Worm (Caenorhabditis elegans) whole organism, young adult: ENCODE measurements around the gene Y44F5A.1.

Experiments used
- C17E4.6 ChIP-seq: fragments of 200-800 bp; sonication (Bioruptor generic); IDR thresholded peaks from 2 replicates; pipeline ENCODE4 v1.3.6; 2022; ENCODE audit warnings: missing genetic modification reagents, missing genetic modification characterization, missing compliant biosample characterization
- D2030.7 ChIP-seq: fragments of 200-800 bp; sonication (Bioruptor generic); IDR thresholded peaks from 2 replicates; pipeline ENCODE4 v1.3.6; 2022; ENCODE audit warnings: missing genetic modification reagents, missing genetic modification characterization, missing compliant biosample characterization
- F55B11.4 ChIP-seq: sonication (generic microtip); optimal IDR thresholded peaks from 2 replicates; lab custom pipeline; 2016; ENCODE audit warnings: missing compliant biosample characterization, missing genetic modification characterization, borderline replicate concordance; ENCODE audit not compliant: insufficient read depth
- T07F8.4 ChIP-seq: sonication (generic microtip); optimal IDR thresholded peaks from 2 replicates; lab custom pipeline; 2016; ENCODE audit warnings: mild to moderate bottlenecking, missing genetic modification characterization, moderate library complexity, missing compliant biosample characterization
- ama-1 ChIP-seq, 3 experiments: fragments of 150-350 bp in 1 of 3; sonication (generic microtip) in 2 of 3; optimal IDR thresholded peaks; 2 replicates each; lab custom pipeline; 2014 to 2018; ENCODE audit warnings: missing biosample characterization in 2 of 3, missing genetic modification characterization in 2 of 3, missing genetic modification reagents in 2 of 3
- aptf-2 ChIP-seq: fragments of 200-800 bp; sonication (Bioruptor generic); conservative IDR thresholded peaks from 2 replicates; pipeline ENCODE4 v1.3.6; 2022; ENCODE audit warnings: missing genetic modification reagents, missing genetic modification characterization, missing compliant biosample characterization
- athp-1 ChIP-seq: sonication (generic microtip); optimal IDR thresholded peaks from 2 replicates; lab custom pipeline; 2017; ENCODE audit warnings: mild to moderate bottlenecking, missing genetic modification characterization, missing compliant biosample characterization
- attf-3 ChIP-seq: fragments of 200-800 bp; sonication (Bioruptor generic); conservative IDR thresholded peaks from 2 replicates; pipeline ENCODE4 v1.3.6; 2022; ENCODE audit warnings: missing genetic modification reagents, missing genetic modification characterization, missing compliant biosample characterization
- ccch-3 ChIP-seq: fragments of 200-800 bp; sonication (Bioruptor generic); optimal IDR thresholded peaks from 2 replicates; lab custom pipeline; 2018; ENCODE audit warnings: mild to moderate bottlenecking, missing genetic modification characterization, missing compliant biosample characterization
- cebp-1 ChIP-seq, 2 experiments: fragments of 200-800 bp in 1 of 2; sonication (Bioruptor generic) in 1 of 2; sonication (generic microtip) in 1 of 2; IDR thresholded peaks in 1 of 2; optimal IDR thresholded peaks in 1 of 2; 2 replicates each; pipeline versions ENCODE4 v1.3.6 to Lab custom; 2017 to 2022; ENCODE audit warnings: missing compliant biosample characterization in 2 of 2, missing genetic modification characterization in 2 of 2, mild to moderate bottlenecking in 1 of 2, missing genetic modification reagents in 1 of 2, moderate library complexity in 1 of 2
- dox-1 ChIP-seq: fragments of 200-800 bp; sonication (Bioruptor generic); IDR thresholded peaks from 2 replicates; pipeline ENCODE4 v1.3.6; 2022; ENCODE audit warnings: missing genetic modification reagents, missing genetic modification characterization, missing compliant biosample characterization
- efl-1 ChIP-seq: fragments of 150-350 bp; optimal IDR thresholded peaks from 2 replicates; lab custom pipeline; 2014; ENCODE audit warnings: missing biosample characterization, missing genetic modification reagents, missing genetic modification characterization
- egl-44 ChIP-seq: fragments of 200-800 bp; sonication (Bioruptor generic); IDR thresholded peaks from 2 replicates; pipeline ENCODE4 v1.3.6; 2022; ENCODE audit warnings: missing genetic modification reagents, missing genetic modification characterization, missing compliant biosample characterization
- ekl-4 ChIP-seq: fragments of 200-800 bp; sonication (Bioruptor generic); IDR thresholded peaks from 2 replicates; pipeline ENCODE4 v1.3.6; 2022; ENCODE audit warnings: missing genetic modification reagents, missing genetic modification characterization, missing compliant biosample characterization
- him-1 ChIP-seq: sonication (generic microtip); optimal IDR thresholded peaks from 2 replicates; lab custom pipeline; 2016; ENCODE audit warnings: missing genotype, missing genetic modification reagents, missing genetic modification characterization, missing compliant biosample characterization
- hlh-12 ChIP-seq: sonication (generic microtip); optimal IDR thresholded peaks from 2 replicates; lab custom pipeline; 2016; ENCODE audit warnings: missing genetic modification characterization, missing compliant biosample characterization
- hmg-1.2 ChIP-seq: fragments of 200-800 bp; sonication (Bioruptor generic); IDR thresholded peaks from 2 replicates; pipeline ENCODE4 v1.3.6; 2022; ENCODE audit warnings: missing genetic modification reagents, missing genetic modification characterization, missing compliant biosample characterization
- hmg-20 ChIP-seq: fragments of 200-800 bp; sonication (Bioruptor generic); IDR thresholded peaks from 2 replicates; pipeline ENCODE4 v1.3.6; 2022; ENCODE audit warnings: missing genetic modification reagents, missing genetic modification characterization, missing compliant biosample characterization
- let-607 ChIP-seq, 2 experiments: fragments of 200-800 bp in 1 of 2; sonication (Bioruptor generic) in 1 of 2; sonication (generic microtip) in 1 of 2; optimal IDR thresholded peaks; 2 replicates each; lab custom pipeline; 2016 to 2018; ENCODE audit warnings: mild to moderate bottlenecking in 2 of 2, missing compliant biosample characterization in 2 of 2, missing genetic modification characterization in 2 of 2, moderate library complexity in 2 of 2, missing genotype in 1 of 2
- lir-1 ChIP-seq: fragments of 200-800 bp; sonication (Bioruptor generic); conservative IDR thresholded peaks from 2 replicates; pipeline ENCODE4 v1.3.6; 2022; ENCODE audit warnings: missing genetic modification reagents, missing genetic modification characterization, missing compliant biosample characterization
- madf-10 ChIP-seq: sonication (generic microtip); optimal IDR thresholded peaks from 2 replicates; lab custom pipeline; 2016; ENCODE audit warnings: mild to moderate bottlenecking, missing genetic modification characterization, missing compliant biosample characterization
- madf-6 ChIP-seq: fragments of 200-800 bp; sonication (Bioruptor generic); IDR thresholded peaks from 2 replicates; pipeline ENCODE4 v1.3.6; 2022; ENCODE audit warnings: missing genetic modification reagents, missing genetic modification characterization, missing compliant biosample characterization
- madf-8 ChIP-seq: fragments of 200-800 bp; sonication (Bioruptor generic); conservative IDR thresholded peaks from 2 replicates; pipeline ENCODE4 v1.3.6; 2022; ENCODE audit warnings: missing genetic modification reagents, missing genetic modification characterization, missing compliant biosample characterization
- mcd-1 ChIP-seq: fragments of 200-800 bp; sonication (Bioruptor generic); IDR thresholded peaks from 2 replicates; pipeline ENCODE4 v1.3.6; 2022; ENCODE audit warnings: missing genetic modification reagents, missing genetic modification characterization, missing compliant biosample characterization
- mel-28 ChIP-seq: sonication (generic microtip); optimal IDR thresholded peaks from 2 replicates; lab custom pipeline; 2016; ENCODE audit warnings: borderline replicate concordance, mild to moderate bottlenecking, missing genetic modification characterization, missing compliant biosample characterization
- nfya-1 ChIP-seq: sonication (generic microtip); optimal IDR thresholded peaks from 2 replicates; lab custom pipeline; 2017; ENCODE audit warnings: antibody characterized with exemption, missing compliant biosample characterization, missing genetic modification characterization, borderline replicate concordance; ENCODE audit not compliant: insufficient read depth
- nhr-179 ChIP-seq: sonication (generic microtip); optimal IDR thresholded peaks from 2 replicates; lab custom pipeline; 2016; ENCODE audit warnings: mild to moderate bottlenecking, missing genetic modification characterization, missing compliant biosample characterization
- nhr-80 ChIP-seq: sonication (generic microtip); optimal IDR thresholded peaks from 2 replicates; lab custom pipeline; 2016; ENCODE audit warnings: missing genetic modification characterization, missing compliant biosample characterization
- pha-4 ChIP-seq: fragments of 150-350 bp; sonication (generic microtip); optimal IDR thresholded peaks from 2 replicates; lab custom pipeline; 2014; ENCODE audit warnings: missing biosample characterization, missing genetic modification reagents, missing genetic modification characterization
- rcor-1 ChIP-seq: fragments of 200-800 bp; sonication (Bioruptor generic); IDR thresholded peaks from 2 replicates; pipeline ENCODE4 v1.3.6; 2022; ENCODE audit warnings: missing genetic modification reagents, missing genetic modification characterization, missing compliant biosample characterization
- snpc-1.1 ChIP-seq: sonication (generic microtip); optimal IDR thresholded peaks from 2 replicates; lab custom pipeline; 2017; ENCODE audit warnings: missing genetic modification characterization, mild to moderate bottlenecking, missing compliant biosample characterization, antibody characterized with exemption, moderate library complexity, missing genotype, missing genetic modification reagents; ENCODE audit not compliant: insufficient read depth
- snpc-3.4 ChIP-seq: sonication (generic microtip); optimal IDR thresholded peaks from 2 replicates; lab custom pipeline; 2017; ENCODE audit warnings: missing genetic modification characterization, mild to moderate bottlenecking, missing compliant biosample characterization, antibody characterized with exemption, moderate library complexity, missing genotype, missing genetic modification reagents
- tbx-9 ChIP-seq: sonication (generic microtip); optimal IDR thresholded peaks from 2 replicates; lab custom pipeline; 2016; ENCODE audit warnings: borderline replicate concordance, missing genetic modification characterization, inconsistent platforms, missing compliant biosample characterization
- unc-130 ChIP-seq: sonication (generic microtip); optimal IDR thresholded peaks from 2 replicates; lab custom pipeline; 2016; ENCODE audit warnings: missing genetic modification reagents, missing genetic modification characterization, missing compliant biosample characterization
- ztf-25 ChIP-seq: fragments of 200-800 bp; sonication (Bioruptor generic); IDR thresholded peaks from 2 replicates; pipeline ENCODE4 v1.3.6; 2022; ENCODE audit warnings: missing genetic modification reagents, missing genetic modification characterization, missing compliant biosample characterization
- ztf-28 ChIP-seq: fragments of 200-800 bp; sonication (Bioruptor generic); IDR thresholded peaks from 2 replicates; pipeline ENCODE4 v1.3.6; 2022; ENCODE audit warnings: missing genetic modification reagents, missing genetic modification characterization, missing compliant biosample characterization
- ztf-3 ChIP-seq: fragments of 200-800 bp; sonication (Bioruptor generic); optimal IDR thresholded peaks from 2 replicates; lab custom pipeline; 2018; ENCODE audit warnings: mild to moderate bottlenecking, missing genetic modification characterization, missing compliant biosample characterization

Gene Y44F5A.1

DNA sequence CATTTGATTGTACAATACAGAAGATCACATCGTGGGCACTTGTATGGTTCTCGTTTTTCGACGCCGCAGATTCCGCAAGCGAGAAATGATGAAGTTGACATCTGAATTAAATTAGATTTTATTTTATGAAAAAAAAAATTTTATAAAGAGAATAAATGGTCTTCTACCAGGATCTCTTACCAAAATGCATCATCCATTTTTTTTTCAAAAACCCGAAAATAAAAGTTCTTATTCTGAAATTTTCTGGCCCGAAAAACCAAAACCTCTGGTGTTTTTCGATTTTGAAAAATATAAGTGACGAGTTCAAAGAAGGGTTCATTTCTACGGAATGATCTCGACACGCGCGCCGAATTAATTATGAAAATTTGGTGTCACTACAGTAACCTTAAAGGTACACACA lies 3.2 kb downstream of the Y44F5A.1 start, which contains the start of gene zhit-2:
Gene zhit-2, minus strand, starts transcription at position 101 of the 400 bp plus-strand sequence.
- TF ChIP-seq ztf-28 (no peak), nfya-1 (tag; lab: Kevin White, UChicago) (no peak), ama-1 (optimal IDR thresholded peaks at IDR 0.05; lab: Kevin White, UChicago) (no peak), ama-1 (GFP tag; optimal IDR thresholded peaks at IDR 0.05; lab: Kevin White, UChicago) (no peak), tbx-9 (tag; lab: Kevin White, UChicago) (no peak), snpc-3.4 (tag; lab: Kevin White, UChicago) (no peak), attf-3 (no peak), mel-28 (tag; lab: Kevin White, UChicago) (no peak), C17E4.6 (GFP tag; lab: Robert Waterston, UW) (no peak), ztf-3 (GFP tag; lab: Kevin White, UChicago) (no peak)
- TF ChIP-seq, all 124 proteins: peak for 0

- TF ChIP-seq egl-44 (GFP tag; lab: Robert Waterston, UW) (no peak), pha-4 (no peak), ztf-25 (GFP tag; lab: Robert Waterston, UW) (no peak), madf-10 (no peak), athp-1 (tag; lab: Kevin White, UChicago) (no peak)
These were observed 4.0 kb downstream of the Y44F5A.1 start, which contains the start of gene mrpl-21 for ce11 chrIII:4243461-4243860. mrpl-21 (minus strand) TSS chrIII:4243561.

DNA sequence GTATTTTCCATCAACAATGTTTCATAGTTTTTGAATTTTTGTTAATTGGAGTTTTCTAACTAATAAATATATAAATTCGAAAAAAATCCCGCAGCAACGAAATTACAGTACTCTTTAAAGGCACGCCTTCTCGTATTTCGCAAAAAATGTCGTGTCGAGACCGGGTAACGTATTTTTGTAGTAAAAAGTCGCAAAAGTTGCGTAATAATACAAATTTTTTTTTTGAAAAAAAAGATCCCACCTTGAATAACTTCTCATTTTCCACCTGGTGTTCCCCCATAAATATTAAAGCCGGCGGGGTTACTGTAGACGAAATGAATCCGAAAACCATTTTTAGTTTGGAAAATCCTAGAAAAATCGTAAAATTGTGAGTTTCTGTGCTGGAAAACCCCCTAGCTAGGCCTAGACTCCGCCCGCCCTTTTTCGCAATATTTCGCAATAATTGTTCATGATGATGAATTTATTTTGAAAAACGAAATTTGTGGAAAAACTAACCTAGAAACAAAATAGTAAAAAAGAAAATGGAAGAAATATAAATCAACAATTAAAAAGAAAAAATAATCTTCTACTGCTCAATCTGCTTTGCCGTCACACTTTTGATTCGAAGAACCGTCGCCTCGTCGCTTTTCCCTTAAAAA lies 5.1 kb downstream of the Y44F5A.1 start, which contains the start of gene F43C1.7:
Gene F43C1.7, minus strand, starts transcription at position 351 of the 638 bp plus-strand sequence.
- TF ChIP-seq mcd-1 (GFP tag; lab: Robert Waterston, UW) (no peak), hmg-20 (no peak), him-1 (peak; percentile 76), snpc-1.1 (tag; lab: Kevin White, UChicago) (no peak), ekl-4 (no peak), cebp-1 (GFP tag; IDR thresholded peaks at IDR 0.05; lab: Robert Waterston, UW) (peak; percentile 72; the same call in 1 of the 2 replicates), cebp-1 (tag; optimal IDR thresholded peaks at IDR 0.05; lab: Kevin White, UChicago) (peak; percentile 94)

- TF ChIP-seq unc-130 (GFP tag; lab: Kevin White, UChicago), result no peak
- no peak for TF ChIP-seq F55B11.4 (tag; lab: Kevin White, UChicago)
- TF ChIP-seq, all 124 proteins: peak for 0
These were observed 6.3 kb downstream of the Y44F5A.1 start for ce11 chrIII:4241181-4241580.

DNA sequence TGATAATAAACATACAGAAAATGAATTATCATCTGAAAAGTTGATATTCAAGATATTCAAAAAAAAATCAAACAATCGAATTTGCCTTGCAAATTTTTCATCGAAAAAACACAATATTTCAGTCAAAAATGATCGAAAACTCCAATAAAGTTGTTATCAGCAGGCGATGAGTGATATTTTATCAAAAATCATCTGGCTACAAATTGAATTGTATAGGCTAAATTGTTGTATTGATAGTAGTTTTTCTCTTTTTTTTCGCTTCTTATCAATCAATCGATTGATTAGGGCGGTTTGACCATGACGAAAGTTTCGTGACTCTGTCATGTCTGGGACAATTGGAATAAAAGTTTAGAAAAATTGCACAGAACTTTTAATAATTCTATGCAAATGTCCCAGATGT lies 7.3 kb downstream of the Y44F5A.1 start:
- TF ChIP-seq D2030.7, result no peak
- TF ChIP-seq nhr-80 (tag; lab: Kevin White, UChicago), result peak; percentile 78
- TF ChIP-seq lir-1 (GFP tag; lab: Robert Waterston, UW), result no peak
- no peak for TF ChIP-seq madf-6 (GFP tag; lab: Robert Waterston, UW)
- no peak for TF ChIP-seq cebp-1 (GFP tag; IDR thresholded peaks at IDR 0.05; lab: Robert Waterston, UW)
- TF ChIP-seq cebp-1 (tag; optimal IDR thresholded peaks at IDR 0.05; lab: Kevin White, UChicago), result peak; percentile 18
- TF ChIP-seq, all 124 proteins: peak for 2

ce11 chrIII:4237660-4238059 lies 9.8 kb downstream of the Y44F5A.1 start:
- TF ChIP-seq hmg-1.2 (GFP tag; lab: Robert Waterston, UW), result peak; percentile 97
- no peak for TF ChIP-seq hlh-12 (tag; lab: Kevin White, UChicago)
- TF ChIP-seq nhr-80 (tag; lab: Kevin White, UChicago), result peak; percentile 93
- TF ChIP-seq snpc-3.4 (tag; lab: Kevin White, UChicago), result no peak
- no peak for TF ChIP-seq ccch-3 (GFP tag; lab: Kevin White, UChicago)
- TF ChIP-seq aptf-2, result peak; percentile 93
- TF ChIP-seq T07F8.4 (tag; lab: Kevin White, UChicago), result no peak
- TF ChIP-seq tbx-9 (tag; lab: Kevin White, UChicago), result no peak
- no peak; the same call in 1 of the 2 replicates for TF ChIP-seq dox-1
- no peak for TF ChIP-seq nhr-179 (tag; lab: Kevin White, UChicago)
- TF ChIP-seq let-607 (tag; optimal IDR thresholded peaks at IDR 0.05; lab: Kevin White, UChicago), result peak; percentile 72
- TF ChIP-seq rcor-1 (GFP tag; lab: Robert Waterston, UW), result peak; percentile 53
- TF ChIP-seq madf-8 (GFP tag; lab: Robert Waterston, UW), result no peak
- no peak for TF ChIP-seq efl-1
